Worm (Caenorhabditis elegans) whole organism, L1 larva: Measurements from ENCODE around the gene C14C11.2.

Source experiments
- ama-1 ChIP-seq: fragments of 150-350 bp; optimal IDR thresholded peaks from 2 replicates; lab custom pipeline; 2014
- elt-3 ChIP-seq, 6 experiments: fragments of 150-350 bp in 1 of 6; sonication (generic microtip); optimal IDR thresholded peaks; 2 replicates each; lab custom pipeline; 2017 to 2018; ENCODE audit warnings: missing biosample characterization in 6 of 6, missing genetic modification characterization in 6 of 6, inconsistent platforms in 1 of 6
- hlh-17 ChIP-seq: fragments of 200-800 bp; sonication (Bioruptor generic); optimal IDR thresholded peaks from 2 replicates; lab custom pipeline; 2018; ENCODE audit warnings: missing genetic modification characterization, mild to moderate bottlenecking, missing compliant biosample characterization, moderate library complexity, borderline replicate concordance
- hpl-2 ChIP-seq: fragments of 150-350 bp; optimal IDR thresholded peaks from 2 replicates; lab custom pipeline; 2014; ENCODE audit warnings: missing biosample characterization, missing genetic modification reagents, missing genetic modification characterization
- lin-15B ChIP-seq: fragments of 150-350 bp; sonication (generic microtip); optimal IDR thresholded peaks from 3 replicates; lab custom pipeline; 2014; ENCODE audit warnings: missing biosample characterization, missing genetic modification characterization
- mdl-1 ChIP-seq, 2 experiments: fragments of 150-350 bp; optimal IDR thresholded peaks; 2 replicates each; lab custom pipeline; 2014 to 2017; ENCODE audit warnings: missing biosample characterization in 2 of 2, missing genetic modification characterization in 2 of 2, inconsistent platforms in 1 of 2
- nhr-20 ChIP-seq: sonication (generic microtip); optimal IDR thresholded peaks from 2 replicates; lab custom pipeline; 2016; ENCODE audit warnings: mild to moderate bottlenecking, missing genetic modification characterization, missing compliant biosample characterization
- nhr-76 ChIP-seq: sonication (generic microtip); optimal IDR thresholded peaks from 2 replicates; lab custom pipeline; 2017; ENCODE audit warnings: missing biosample characterization, missing genetic modification characterization
- snpc-4 ChIP-seq: fragments of 150-350 bp; optimal IDR thresholded peaks from 2 replicates; lab custom pipeline; 2014; ENCODE audit warnings: missing biosample characterization, missing genetic modification characterization
- vab-15 ChIP-seq: sonication (generic microtip); optimal IDR thresholded peaks from 2 replicates; lab custom pipeline; 2017; ENCODE audit warnings: missing genotype, mild to moderate bottlenecking, missing genetic modification characterization, missing compliant biosample characterization

- TF ChIP-seq ama-1 (lab: Kevin White, UChicago) (no peak), vab-15 (tag; lab: Kevin White, UChicago) (no peak), nhr-76 (tag; lab: Kevin White, UChicago) (no peak), hlh-17 (GFP tag; lab: Kevin White, UChicago) (no peak), elt-3 (tag; optimal IDR thresholded peaks at IDR 0.05; lab: Kevin White, UChicago) (peak in 2 of 6 experiments; percentile 20 to 46), snpc-4 (tag; lab: Kevin White, UChicago) (no peak), nhr-20 (no peak), mdl-1 (tag; optimal IDR thresholded peaks at IDR 0.05; lab: Kevin White, UChicago) (no peak), lin-15B (no peak), hpl-2 (GFP tag; lab: Kevin White, UChicago) (no peak)
Observed at ce11 chrV:5691665-5692407, 30.9 kb downstream of the C14C11.2 start, which contains the start of gene F25B4.8.
